Worm (Caenorhabditis elegans) whole organism, young adult: Measurements from ENCODE around the gene marc-2.
A peak's percentile ranks its signal among the peaks of the same experiment; 100 is the strongest.

Experiments
- B0019.2 ChIP-seq: fragments of 200-800 bp; sonication (Bioruptor generic); conservative IDR thresholded peaks from 2 replicates; pipeline ENCODE4 v1.3.6; 2022; ENCODE audit warnings: missing genetic modification reagents, missing genetic modification characterization, missing compliant biosample characterization
- B0035.1 ChIP-seq: sonication (generic microtip); optimal IDR thresholded peaks from 2 replicates; lab custom pipeline; 2016; ENCODE audit warnings: missing genetic modification characterization, mild to moderate bottlenecking, missing compliant biosample characterization, missing genotype, missing genetic modification reagents
- B0336.3 ChIP-seq: fragments of 200-800 bp; sonication (Bioruptor generic); IDR thresholded peaks from 2 replicates; pipeline ENCODE4 v1.3.6; 2022; ENCODE audit warnings: missing genetic modification characterization, missing compliant biosample characterization
- F33H1.4 ChIP-seq: fragments of 200-800 bp; sonication (Bioruptor generic); IDR thresholded peaks from 2 replicates; pipeline ENCODE4 v1.3.6; 2022; ENCODE audit warnings: missing genetic modification reagents, missing genetic modification characterization, missing compliant biosample characterization
- F39B2.1 ChIP-seq: fragments of 200-800 bp; sonication (Bioruptor generic); IDR thresholded peaks from 2 replicates; pipeline ENCODE4 v1.3.6; 2022; ENCODE audit warnings: missing genetic modification reagents, missing genetic modification characterization, missing compliant biosample characterization
- F49E8.2 ChIP-seq: sonication (generic microtip); optimal IDR thresholded peaks from 3 replicates; lab custom pipeline; 2017; ENCODE audit warnings: missing genetic modification characterization, mild to moderate bottlenecking, missing compliant biosample characterization, antibody characterized with exemption, moderate library complexity; ENCODE audit not compliant: insufficient read depth
- F55B11.4 ChIP-seq: sonication (generic microtip); optimal IDR thresholded peaks from 2 replicates; lab custom pipeline; 2016; ENCODE audit warnings: missing compliant biosample characterization, missing genetic modification characterization, borderline replicate concordance; ENCODE audit not compliant: insufficient read depth
- F57A8.1 ChIP-seq: fragments of 200-800 bp; sonication (Bioruptor generic); optimal IDR thresholded peaks from 2 replicates; lab custom pipeline; 2018; ENCODE audit warnings: mild to moderate bottlenecking, missing genetic modification characterization, moderate library complexity, missing compliant biosample characterization
- F57C9.4 ChIP-seq: sonication (generic microtip); optimal IDR thresholded peaks from 2 replicates; lab custom pipeline; 2017; ENCODE audit warnings: mild to moderate bottlenecking, missing genetic modification characterization, missing compliant biosample characterization
- Y53G8AR.9 ChIP-seq: fragments of 200-800 bp; sonication (Bioruptor generic); conservative IDR thresholded peaks from 2 replicates; pipeline ENCODE4 v1.3.6; 2022; ENCODE audit warnings: missing genetic modification reagents, missing genetic modification characterization, missing compliant biosample characterization
- Y56A3A.18 ChIP-seq: fragments of 200-800 bp; sonication (Bioruptor generic); IDR thresholded peaks from 2 replicates; pipeline ENCODE4 v1.3.6; 2022; ENCODE audit warnings: missing genetic modification reagents, missing genetic modification characterization, missing compliant biosample characterization
- Y67H2A.10 ChIP-seq: fragments of 200-800 bp; sonication (Bioruptor generic); conservative IDR thresholded peaks from 2 replicates; pipeline ENCODE4 v1.3.6; 2022; ENCODE audit warnings: missing genetic modification reagents, missing genetic modification characterization, missing compliant biosample characterization
- akir-1 ChIP-seq: fragments of 200-800 bp; sonication (Bioruptor generic); optimal IDR thresholded peaks from 2 replicates; lab custom pipeline; 2018; ENCODE audit warnings: mild to moderate bottlenecking, missing genetic modification characterization, moderate library complexity, missing compliant biosample characterization
- ama-1 ChIP-seq, 3 experiments: fragments of 150-350 bp in 1 of 3; sonication (generic microtip) in 2 of 3; optimal IDR thresholded peaks; 2 replicates each; lab custom pipeline; 2014 to 2018; ENCODE audit warnings: missing biosample characterization in 2 of 3, missing genetic modification characterization in 2 of 3, missing genetic modification reagents in 2 of 3
- aptf-2 ChIP-seq: fragments of 200-800 bp; sonication (Bioruptor generic); conservative IDR thresholded peaks from 2 replicates; pipeline ENCODE4 v1.3.6; 2022; ENCODE audit warnings: missing genetic modification reagents, missing genetic modification characterization, missing compliant biosample characterization
- athp-1 ChIP-seq: sonication (generic microtip); optimal IDR thresholded peaks from 2 replicates; lab custom pipeline; 2017; ENCODE audit warnings: mild to moderate bottlenecking, missing genetic modification characterization, missing compliant biosample characterization
- attf-6 ChIP-seq: fragments of 200-800 bp; sonication (Bioruptor generic); IDR thresholded peaks from 2 replicates; pipeline ENCODE4 v1.3.6; 2022; ENCODE audit warnings: missing genetic modification reagents, missing genetic modification characterization, missing compliant biosample characterization
- ccch-3 ChIP-seq: fragments of 200-800 bp; sonication (Bioruptor generic); optimal IDR thresholded peaks from 2 replicates; lab custom pipeline; 2018; ENCODE audit warnings: mild to moderate bottlenecking, missing genetic modification characterization, missing compliant biosample characterization
- cebp-1 ChIP-seq, 2 experiments: fragments of 200-800 bp in 1 of 2; sonication (Bioruptor generic) in 1 of 2; sonication (generic microtip) in 1 of 2; IDR thresholded peaks in 1 of 2; optimal IDR thresholded peaks in 1 of 2; 2 replicates each; pipeline versions ENCODE4 v1.3.6 to Lab custom; 2017 to 2022; ENCODE audit warnings: missing compliant biosample characterization in 2 of 2, missing genetic modification characterization in 2 of 2, mild to moderate bottlenecking in 1 of 2, missing genetic modification reagents in 1 of 2, moderate library complexity in 1 of 2
- cebp-2 ChIP-seq: fragments of 200-800 bp; sonication (Bioruptor generic); IDR thresholded peaks from 2 replicates; pipeline ENCODE4 v1.3.6; 2022; ENCODE audit warnings: missing genetic modification characterization, missing compliant biosample characterization
- ceh-91 ChIP-seq: fragments of 200-800 bp; sonication (Bioruptor generic); IDR thresholded peaks from 2 replicates; pipeline ENCODE4 v1.3.6; 2022; ENCODE audit warnings: missing genetic modification reagents, missing genetic modification characterization, missing compliant biosample characterization
- dpff-1 ChIP-seq: sonication (generic microtip); optimal IDR thresholded peaks from 2 replicates; lab custom pipeline; 2017; ENCODE audit warnings: mild to moderate bottlenecking, missing genetic modification characterization, missing compliant biosample characterization
- egl-18 ChIP-seq: fragments of 200-800 bp; sonication (Bioruptor generic); IDR thresholded peaks from 2 replicates; pipeline ENCODE4 v1.3.6; 2022; ENCODE audit warnings: missing genetic modification reagents, missing genetic modification characterization, missing compliant biosample characterization
- ets-4 ChIP-seq: fragments of 200-800 bp; sonication (Bioruptor generic); optimal IDR thresholded peaks from 2 replicates; lab custom pipeline; 2018; ENCODE audit warnings: mild to moderate bottlenecking, missing genetic modification characterization, missing compliant biosample characterization
- hmg-1.2 ChIP-seq: fragments of 200-800 bp; sonication (Bioruptor generic); IDR thresholded peaks from 2 replicates; pipeline ENCODE4 v1.3.6; 2022; ENCODE audit warnings: missing genetic modification reagents, missing genetic modification characterization, missing compliant biosample characterization
- hmg-20 ChIP-seq: fragments of 200-800 bp; sonication (Bioruptor generic); IDR thresholded peaks from 2 replicates; pipeline ENCODE4 v1.3.6; 2022; ENCODE audit warnings: missing genetic modification reagents, missing genetic modification characterization, missing compliant biosample characterization
- hrde-1 ChIP-seq: sonication (generic microtip); optimal IDR thresholded peaks from 2 replicates; lab custom pipeline; 2016; ENCODE audit warnings: missing genetic modification characterization, mild to moderate bottlenecking, missing compliant biosample characterization, moderate library complexity, missing genotype, missing genetic modification reagents, borderline replicate concordance
- hsf-1 ChIP-seq: fragments of 200-800 bp; sonication (Bioruptor generic); IDR thresholded peaks from 2 replicates; pipeline ENCODE4 v1.3.6; 2022; ENCODE audit warnings: missing genetic modification reagents, missing genetic modification characterization, missing compliant biosample characterization
- let-607 ChIP-seq, 2 experiments: fragments of 200-800 bp in 1 of 2; sonication (Bioruptor generic) in 1 of 2; sonication (generic microtip) in 1 of 2; optimal IDR thresholded peaks; 2 replicates each; lab custom pipeline; 2016 to 2018; ENCODE audit warnings: mild to moderate bottlenecking in 2 of 2, missing compliant biosample characterization in 2 of 2, missing genetic modification characterization in 2 of 2, moderate library complexity in 2 of 2, missing genotype in 1 of 2
- lin-54 ChIP-seq: fragments of 200-800 bp; sonication (Bioruptor generic); optimal IDR thresholded peaks from 2 replicates; lab custom pipeline; 2018; ENCODE audit warnings: mild to moderate bottlenecking, missing genetic modification characterization, missing compliant biosample characterization
- lsl-1 ChIP-seq: fragments of 200-800 bp; sonication (Bioruptor generic); optimal IDR thresholded peaks from 2 replicates; lab custom pipeline; 2018; ENCODE audit warnings: mild to moderate bottlenecking, missing genetic modification characterization, moderate library complexity, missing compliant biosample characterization
- madf-3 ChIP-seq: fragments of 200-800 bp; sonication (Bioruptor generic); IDR thresholded peaks from 2 replicates; pipeline ENCODE4 v1.3.6; 2022; ENCODE audit warnings: missing genetic modification reagents, missing genetic modification characterization, missing compliant biosample characterization
- mcd-1 ChIP-seq: fragments of 200-800 bp; sonication (Bioruptor generic); IDR thresholded peaks from 2 replicates; pipeline ENCODE4 v1.3.6; 2022; ENCODE audit warnings: missing genetic modification reagents, missing genetic modification characterization, missing compliant biosample characterization
- nfyb-1 ChIP-seq: fragments of 200-800 bp; sonication (Bioruptor generic); IDR thresholded peaks from 2 replicates; pipeline ENCODE4 v1.3.6; 2022; ENCODE audit warnings: missing genetic modification reagents, missing genetic modification characterization, missing compliant biosample characterization
- nhr-80 ChIP-seq: sonication (generic microtip); optimal IDR thresholded peaks from 2 replicates; lab custom pipeline; 2016; ENCODE audit warnings: missing genetic modification characterization, missing compliant biosample characterization
- rcor-1 ChIP-seq: fragments of 200-800 bp; sonication (Bioruptor generic); IDR thresholded peaks from 2 replicates; pipeline ENCODE4 v1.3.6; 2022; ENCODE audit warnings: missing genetic modification reagents, missing genetic modification characterization, missing compliant biosample characterization
- sea-2 ChIP-seq: fragments of 200-800 bp; sonication (Bioruptor generic); IDR thresholded peaks from 2 replicates; pipeline ENCODE4 v1.3.6; 2022; ENCODE audit warnings: missing genetic modification characterization, missing compliant biosample characterization
- snpc-3.4 ChIP-seq: sonication (generic microtip); optimal IDR thresholded peaks from 2 replicates; lab custom pipeline; 2017; ENCODE audit warnings: missing genetic modification characterization, mild to moderate bottlenecking, missing compliant biosample characterization, antibody characterized with exemption, moderate library complexity, missing genotype, missing genetic modification reagents
- tlf-1 ChIP-seq: fragments of 200-800 bp; sonication (Bioruptor generic); optimal IDR thresholded peaks from 2 replicates; lab custom pipeline; 2018; ENCODE audit warnings: mild to moderate bottlenecking, missing genetic modification characterization, missing compliant biosample characterization
- unc-130 ChIP-seq: sonication (generic microtip); optimal IDR thresholded peaks from 2 replicates; lab custom pipeline; 2016; ENCODE audit warnings: missing genetic modification reagents, missing genetic modification characterization, missing compliant biosample characterization
- zfh-2 ChIP-seq: fragments of 200-800 bp; sonication (Bioruptor generic); conservative IDR thresholded peaks from 2 replicates; pipeline ENCODE4 v1.3.6; 2022; ENCODE audit warnings: missing genetic modification reagents, missing genetic modification characterization, missing compliant biosample characterization
- ztf-18 ChIP-seq: sonication (generic microtip); optimal IDR thresholded peaks from 2 replicates; lab custom pipeline; 2016; ENCODE audit warnings: missing genotype, mild to moderate bottlenecking, missing genetic modification characterization, missing compliant biosample characterization
- ztf-26 ChIP-seq: sonication (generic microtip); optimal IDR thresholded peaks from 2 replicates; lab custom pipeline; 2017; ENCODE audit warnings: missing genetic modification characterization, missing compliant biosample characterization

Gene marc-2

DNA sequence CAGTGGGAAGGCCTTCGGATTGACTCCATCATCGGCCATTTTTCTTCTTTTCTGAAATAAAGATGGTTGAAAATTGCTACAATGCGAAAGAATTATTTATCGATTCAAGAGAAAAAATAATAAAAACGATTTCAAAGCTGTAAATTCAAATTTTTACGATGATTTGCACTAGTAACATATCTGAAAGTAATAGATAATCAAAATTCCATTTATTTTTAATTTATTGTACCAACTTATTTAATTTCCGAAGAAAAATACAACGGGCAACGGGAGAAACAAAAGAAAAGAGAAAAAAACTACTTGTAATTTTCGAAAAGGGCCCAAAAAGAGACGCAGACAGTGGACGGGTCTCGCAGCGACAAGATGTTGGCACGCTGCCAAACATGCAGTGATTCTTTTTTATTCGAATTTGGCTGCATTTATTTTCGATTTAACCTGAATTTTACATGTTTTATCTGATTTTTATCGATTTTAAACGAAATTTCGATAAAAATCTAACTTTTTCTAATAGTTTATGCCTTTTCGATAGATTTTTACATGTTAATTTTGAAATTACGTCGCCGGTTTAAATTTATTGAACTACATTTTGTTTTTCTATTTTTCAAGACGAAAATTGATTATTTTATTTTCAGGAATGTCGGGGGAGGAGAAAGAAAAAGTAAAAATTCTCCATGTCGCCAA is 2.1 kb downstream of the marc-2 start, which contains the start of the genes snu-13 and rsp-7 (continued):
- no peak for TF ChIP-seq hsf-1 (GFP tag; lab: Robert Waterston, UW)
- TF ChIP-seq B0035.1 (tag; lab: Kevin White, UChicago): no peak
- TF ChIP-seq F55B11.4 (tag; lab: Kevin White, UChicago): no peak
- TF ChIP-seq mcd-1: peak; percentile 72
- no peak for TF ChIP-seq let-607 (tag; optimal IDR thresholded peaks at IDR 0.05; lab: Kevin White, UChicago)
- TF ChIP-seq athp-1 (tag; lab: Kevin White, UChicago): no peak
- TF ChIP-seq B0019.2 (GFP tag; lab: Robert Waterston, UW): no peak
- TF ChIP-seq hmg-20 (GFP tag; lab: Robert Waterston, UW): no peak
- no peak for TF ChIP-seq ccch-3 (GFP tag; lab: Kevin White, UChicago)
- no peak for TF ChIP-seq Y67H2A.10 (GFP tag; lab: Robert Waterston, UW)
- peak; percentile 3 for TF ChIP-seq ztf-18 (tag; lab: Kevin White, UChicago)
- no peak for TF ChIP-seq F39B2.1 (GFP tag; lab: Robert Waterston, UW)

DNA sequence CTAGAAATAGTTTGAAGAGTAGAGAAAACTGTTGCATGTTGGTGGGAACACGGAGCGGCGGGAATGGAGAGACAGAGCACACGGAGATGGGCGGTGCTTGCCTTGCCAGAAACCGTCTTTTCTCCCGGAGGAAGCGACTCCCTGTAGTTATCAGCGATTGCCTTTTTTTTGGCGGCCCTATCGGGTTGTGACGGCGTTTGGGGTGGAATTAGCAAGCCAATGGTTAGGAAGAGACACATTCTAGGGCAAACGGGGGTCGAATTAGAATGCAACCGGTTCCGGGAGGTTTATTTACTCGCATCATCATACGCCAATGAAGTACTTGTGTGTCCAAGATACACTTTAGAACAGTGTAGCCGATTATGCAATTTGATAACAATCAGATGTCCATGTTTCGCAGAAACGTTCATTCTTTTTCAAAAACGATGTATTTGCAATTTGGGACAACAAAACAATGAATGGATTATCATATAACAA is 3.1 kb downstream of the marc-2 start, which contains the start of gene lact-3:
Gene lact-3, minus strand, starts transcription at position 51 of the 477 bp plus-strand sequence.
- TF ChIP-seq F49E8.2 (tag; lab: Kevin White, UChicago): peak; percentile 70
- peak; percentile 68 for TF ChIP-seq hsf-1 (GFP tag; lab: Robert Waterston, UW)
- TF ChIP-seq athp-1 (tag; lab: Kevin White, UChicago): peak; percentile 23
- TF ChIP-seq ztf-26 (tag; lab: Kevin White, UChicago): no peak
- peak; percentile 31 for TF ChIP-seq F33H1.4 (GFP tag; lab: Robert Waterston, UW)
- peak; percentile 90 for TF ChIP-seq B0336.3 (GFP tag; lab: Robert Waterston, UW)
- TF ChIP-seq zfh-2 (GFP tag; lab: Robert Waterston, UW): 0 out of 2 replicates have a peak, but pooled peaks have one; percentile 5
- peak; percentile 18 for TF ChIP-seq unc-130 (GFP tag; lab: Kevin White, UChicago)
- TF ChIP-seq akir-1: no peak
- TF ChIP-seq lsl-1 (GFP tag; lab: Kevin White, UChicago): peak; percentile 23
- TF ChIP-seq snpc-3.4 (tag; lab: Kevin White, UChicago): no peak
- 0 out of 2 replicates have a peak, but pooled peaks have one; percentile 29 for TF ChIP-seq attf-6 (GFP tag; lab: Robert Waterston, UW)
- peak; percentile 75 for TF ChIP-seq Y53G8AR.9 (GFP tag; lab: Robert Waterston, UW)
- no peak for TF ChIP-seq sea-2 (GFP tag; lab: Robert Waterston, UW)
- no peak for TF ChIP-seq egl-18
- TF ChIP-seq F57C9.4 (tag; lab: Kevin White, UChicago): no peak
- TF ChIP-seq hmg-1.2: peak; percentile 49
- peak; percentile 25; the same call in 1 of the 2 replicates for TF ChIP-seq Y56A3A.18 (GFP tag; lab: Robert Waterston, UW)
- 0 out of 2 replicates have a peak, but pooled peaks have one; percentile 72 for TF ChIP-seq cebp-2 (GFP tag; lab: Robert Waterston, UW)
- TF ChIP-seq nfyb-1: peak; percentile 63; the same call in 1 of the 2 replicates
- TF ChIP-seq rcor-1: 0 out of 2 replicates have a peak, but pooled peaks have one; percentile 13
- peak; percentile 67 for TF ChIP-seq nhr-80 (tag; lab: Kevin White, UChicago)
- no peak for TF ChIP-seq dpff-1 (tag; lab: Kevin White, UChicago)
- no peak for TF ChIP-seq cebp-1 (GFP tag; IDR thresholded peaks at IDR 0.05; lab: Robert Waterston, UW)
- peak; percentile 38 for TF ChIP-seq cebp-1 (tag; optimal IDR thresholded peaks at IDR 0.05; lab: Kevin White, UChicago)
- no peak for TF ChIP-seq ccch-3 (GFP tag; lab: Kevin White, UChicago)
- TF ChIP-seq aptf-2 (GFP tag; lab: Robert Waterston, UW): no peak
- TF ChIP-seq lin-54 (GFP tag; lab: Kevin White, UChicago): peak; percentile 52
- no peak for TF ChIP-seq F57A8.1 (GFP tag; lab: Kevin White, UChicago)
- TF ChIP-seq ets-4 (GFP tag; lab: Kevin White, UChicago): no peak
- TF ChIP-seq ceh-91 (GFP tag; lab: Robert Waterston, UW): 0 out of 2 replicates have a peak, but pooled peaks have one; percentile 16
- TF ChIP-seq tlf-1: peak; percentile 13
- TF ChIP-seq hrde-1: peak; percentile 80
- TF ChIP-seq madf-3 (GFP tag; lab: Robert Waterston, UW): peak; percentile 80; the same call in 1 of the 2 replicates
- TF ChIP-seq ama-1 (optimal IDR thresholded peaks at IDR 0.05; lab: Kevin White, UChicago): no peak
- TF ChIP-seq ama-1 (GFP tag; optimal IDR thresholded peaks at IDR 0.05; lab: Kevin White, UChicago): peak in 1 of 2 experiments; percentile 34
